Worm (Caenorhabditis elegans): Measurements from ENCODE around the gene meg-1.

- TF ChIP-seq T07F8.4 (tag; optimal IDR thresholded peaks at IDR 0.05): no peak
- TF ChIP-seq bed-2 (GFP tag; IDR thresholded peaks at IDR 0.05): no peak
- TF ChIP-seq F57C9.4 (tag; optimal IDR thresholded peaks at IDR 0.05): no peak
- TF ChIP-seq C17E4.6 (GFP tag; IDR thresholded peaks at IDR 0.05): no peak
- TF ChIP-seq ztf-28 (GFP tag; IDR thresholded peaks at IDR 0.05): no peak
- TF ChIP-seq nhr-179 (tag; optimal IDR thresholded peaks at IDR 0.05): no peak
- TF ChIP-seq tbx-9 (tag; optimal IDR thresholded peaks at IDR 0.05; ENCODE audit: borderline replicate concordance): no peak
- no peak for TF ChIP-seq lag-1 (GFP tag; IDR thresholded peaks at IDR 0.05)
- TF ChIP-seq atf-7 (tag; optimal IDR thresholded peaks at IDR 0.05): no peak
- no peak for TF ChIP-seq lin-54 (GFP tag; optimal IDR thresholded peaks at IDR 0.05)
- TF ChIP-seq let-526 (GFP tag; IDR thresholded peaks at IDR 0.05): no peak
Observed at ce11 chrX:13950620-13951152, 21.3 kb upstream of the meg-1 start.

Measured in whole organism, young adult.